Worm (Caenorhabditis elegans): ENCODE measurements around the gene dct-14.

- TF ChIP-seq nhr-129 (tag; optimal IDR thresholded peaks at IDR 0.05) (no peak), mdl-1 (tag; optimal IDR thresholded peaks at IDR 0.05) (no peak), peb-1 (tag; optimal IDR thresholded peaks at IDR 0.05) (no peak), nhr-237 (tag; optimal IDR thresholded peaks at IDR 0.05) (no peak), aly-2 (tag; optimal IDR thresholded peaks at IDR 0.05) (no peak), gmeb-1 (tag; optimal IDR thresholded peaks at IDR 0.05) (no peak), snpc-4 (tag; optimal IDR thresholded peaks at IDR 0.05) (no peak), elt-3 (tag; optimal IDR thresholded peaks at IDR 0.05) (no peak), lin-13 (GFP tag; optimal IDR thresholded peaks at IDR 0.05) (no peak), nhr-12 (tag; optimal IDR thresholded peaks at IDR 0.05) (no peak), ztf-11 (tag; optimal IDR thresholded peaks at IDR 0.05) (no peak), ceh-82 (tag; optimal IDR thresholded peaks at IDR 0.05) (no peak), crh-2 (tag; optimal IDR thresholded peaks at IDR 0.05) (no peak), ZK546.5 (tag; optimal IDR thresholded peaks at IDR 0.05) (no peak)
These were observed 33.8 kb upstream of the dct-14 start, which contains the start of gene famh-161 for ce11 chrV:20534072-20534471.

Data from whole organism, L2 larva.